Worm (Caenorhabditis elegans) whole organism, mixed stage, embryonic: ENCODE data around the gene T05D4.2.
A peak's percentile ranks its signal among the peaks of the same experiment; 100 is the strongest.

Experiments used
- M03D4.4 ChIP-seq: sonication (generic microtip); optimal IDR thresholded peaks from 2 replicates; lab custom pipeline; 2017; ENCODE audit warnings: mild to moderate bottlenecking, missing genetic modification characterization, missing compliant biosample characterization
- bed-3 ChIP-seq: fragments of 200-800 bp; sonication (Bioruptor generic); optimal IDR thresholded peaks from 3 replicates; lab custom pipeline; 2018; ENCODE audit warnings: mild to moderate bottlenecking, missing genetic modification characterization, moderate library complexity, missing compliant biosample characterization
- blmp-1 ChIP-seq: fragments of 150-350 bp; optimal IDR thresholded peaks from 2 replicates; lab custom pipeline; 2014; ENCODE audit warnings: missing biosample characterization, missing genetic modification characterization
- ceh-43 ChIP-seq: fragments of 200-800 bp; sonication (Bioruptor generic); optimal IDR thresholded peaks from 2 replicates; lab custom pipeline; 2018; ENCODE audit warnings: mild to moderate bottlenecking, missing genetic modification characterization, moderate library complexity, missing compliant biosample characterization
- ceh-83 ChIP-seq: fragments of 200-800 bp; sonication (Bioruptor generic); optimal IDR thresholded peaks from 2 replicates; lab custom pipeline; 2018; ENCODE audit warnings: mild to moderate bottlenecking, missing genetic modification characterization, missing compliant biosample characterization
- ces-1 ChIP-seq: fragments of 150-350 bp; optimal IDR thresholded peaks from 2 replicates; lab custom pipeline; 2014; ENCODE audit warnings: missing biosample characterization, missing genetic modification reagents, missing genetic modification characterization
- cnd-1 ChIP-seq: fragments of 200-800 bp; sonication (Bioruptor generic); optimal IDR thresholded peaks from 2 replicates; lab custom pipeline; 2018; ENCODE audit warnings: mild to moderate bottlenecking, missing genetic modification characterization, missing compliant biosample characterization
- drap-1 ChIP-seq: fragments of 200-800 bp; sonication (Bioruptor generic); optimal IDR thresholded peaks from 3 replicates; lab custom pipeline; 2018; ENCODE audit warnings: mild to moderate bottlenecking, missing genetic modification characterization, missing compliant biosample characterization
- elt-1 ChIP-seq: sonication (generic microtip); optimal IDR thresholded peaks from 2 replicates; lab custom pipeline; 2017; ENCODE audit warnings: missing genetic modification characterization, mild to moderate bottlenecking, missing compliant biosample characterization, antibody characterized with exemption, moderate library complexity, borderline replicate concordance; ENCODE audit not compliant: insufficient read depth
- elt-3 ChIP-seq: fragments of 150-350 bp; optimal IDR thresholded peaks from 2 replicates; lab custom pipeline; 2014; ENCODE audit warnings: missing biosample characterization, missing genetic modification characterization
- flh-1 ChIP-seq: fragments of 200-800 bp; sonication (Bioruptor generic); optimal IDR thresholded peaks from 2 replicates; lab custom pipeline; 2018; ENCODE audit warnings: mild to moderate bottlenecking, missing genetic modification characterization, moderate library complexity, missing compliant biosample characterization
- ham-2 ChIP-seq: fragments of 200-800 bp; sonication (Bioruptor generic); optimal IDR thresholded peaks from 2 replicates; lab custom pipeline; 2018; ENCODE audit warnings: mild to moderate bottlenecking, missing genetic modification characterization, missing compliant biosample characterization
- lin-13 ChIP-seq: fragments of 150-350 bp; optimal IDR thresholded peaks from 2 replicates; lab custom pipeline; 2014; ENCODE audit warnings: missing biosample characterization, missing genetic modification characterization
- lin-32 ChIP-seq: fragments of 200-800 bp; sonication (Bioruptor generic); optimal IDR thresholded peaks from 2 replicates; lab custom pipeline; 2018; ENCODE audit warnings: mild to moderate bottlenecking, missing genetic modification characterization, missing compliant biosample characterization
- lsy-2 ChIP-seq: fragments of 150-350 bp; optimal IDR thresholded peaks from 2 replicates; lab custom pipeline; 2014; ENCODE audit warnings: missing biosample characterization, missing genetic modification characterization
- mab-5 ChIP-seq: fragments of 150-350 bp; optimal IDR thresholded peaks from 2 replicates; lab custom pipeline; 2014; ENCODE audit warnings: missing biosample characterization, missing genetic modification characterization
- mep-1 ChIP-seq: fragments of 150-350 bp; optimal IDR thresholded peaks from 2 replicates; lab custom pipeline; 2017; ENCODE audit warnings: missing biosample characterization, missing genetic modification reagents, missing genetic modification characterization, inconsistent platforms
- mls-2 ChIP-seq: sonication (generic microtip); optimal IDR thresholded peaks from 2 replicates; lab custom pipeline; 2016; ENCODE audit warnings: mild to moderate bottlenecking, missing genetic modification characterization, moderate library complexity, missing compliant biosample characterization
- nhr-12 ChIP-seq: fragments of 150-350 bp; optimal IDR thresholded peaks from 2 replicates; lab custom pipeline; 2014; ENCODE audit warnings: missing biosample characterization, missing genetic modification characterization
- nhr-2 ChIP-seq: fragments of 150-350 bp; optimal IDR thresholded peaks from 2 replicates; lab custom pipeline; 2014; ENCODE audit warnings: missing biosample characterization, missing genetic modification characterization
- nhr-237 ChIP-seq: fragments of 150-350 bp; optimal IDR thresholded peaks from 2 replicates; lab custom pipeline; 2014; ENCODE audit warnings: missing biosample characterization, missing genetic modification characterization
- nhr-76 ChIP-seq: sonication (generic microtip); optimal IDR thresholded peaks from 2 replicates; lab custom pipeline; 2017; ENCODE audit warnings: missing biosample characterization, missing genetic modification characterization
- pha-4 ChIP-seq: fragments of 150-350 bp; optimal IDR thresholded peaks from 2 replicates; lab custom pipeline; 2018; ENCODE audit warnings: missing biosample characterization, missing genetic modification reagents, missing genetic modification characterization
- snpc-4 ChIP-seq: fragments of 150-350 bp; optimal IDR thresholded peaks from 2 replicates; lab custom pipeline; 2014; ENCODE audit warnings: missing biosample characterization, missing genetic modification characterization
- tbx-8 ChIP-seq: fragments of 200-800 bp; sonication (Bioruptor generic); optimal IDR thresholded peaks from 2 replicates; lab custom pipeline; 2018; ENCODE audit warnings: mild to moderate bottlenecking, missing genetic modification characterization, moderate library complexity, missing compliant biosample characterization
- unc-120 ChIP-seq: sonication (generic microtip); optimal IDR thresholded peaks from 2 replicates; lab custom pipeline; 2017; ENCODE audit warnings: missing genetic modification characterization, missing compliant biosample characterization; ENCODE audit not compliant: poor library complexity, severe bottlenecking
- unc-39 ChIP-seq: fragments of 150-350 bp; optimal IDR thresholded peaks from 2 replicates; lab custom pipeline; 2014; ENCODE audit warnings: missing biosample characterization, missing genetic modification characterization
- unc-62 ChIP-seq: fragments of 150-350 bp; optimal IDR thresholded peaks from 2 replicates; lab custom pipeline; 2014; ENCODE audit warnings: missing biosample characterization, missing genetic modification reagents, missing genetic modification characterization
- ztf-11 ChIP-seq: fragments of 150-350 bp; optimal IDR thresholded peaks from 2 replicates; lab custom pipeline; 2014; ENCODE audit warnings: missing biosample characterization, missing genetic modification characterization

The T05D4.2 gene

ce11 chrIII:13600254-13600653, 37.4 kb upstream of the T05D4.2 start:
- TF ChIP-seq elt-1 (tag; lab: Kevin White, UChicago): no peak
- no peak for TF ChIP-seq unc-120 (tag; lab: Kevin White, UChicago)
- TF ChIP-seq flh-1 (GFP tag; lab: Kevin White, UChicago): no peak
- no peak for TF ChIP-seq elt-3
- TF ChIP-seq blmp-1 (tag; lab: Kevin White, UChicago): no peak
- TF ChIP-seq unc-62 (GFP tag; lab: Kevin White, UChicago): no peak
- TF ChIP-seq cnd-1 (tag; lab: Kevin White, UChicago): no peak
- TF ChIP-seq drap-1 (GFP tag; lab: Kevin White, UChicago): no peak
- TF ChIP-seq bed-3 (GFP tag; lab: Kevin White, UChicago): no peak
- no peak for TF ChIP-seq M03D4.4 (tag; lab: Kevin White, UChicago)

- TF ChIP-seq mep-1: no peak
- peak; percentile 15 for TF ChIP-seq ceh-83 (GFP tag; lab: Kevin White, UChicago)
Measured at ce11 chrIII:13581727-13582126, 18.8 kb upstream of the T05D4.2 start.

ce11 chrIII:13580538-13580937, 17.7 kb upstream of the T05D4.2 start, which contains the start of gene T05D4.5:
T05D4.5 (plus strand) TSS chrIII:13580838.
- no peak for TF ChIP-seq ces-1 (GFP tag; lab: Kevin White, UChicago)
- no peak for TF ChIP-seq mls-2
- no peak for TF ChIP-seq lin-13
- no peak for TF ChIP-seq ztf-11 (tag; lab: Kevin White, UChicago)
- no peak for TF ChIP-seq tbx-8 (GFP tag; lab: Kevin White, UChicago)
- no peak for TF ChIP-seq unc-120 (tag; lab: Kevin White, UChicago)
- no peak for TF ChIP-seq lsy-2 (tag; lab: Kevin White, UChicago)
- TF ChIP-seq pha-4: no peak
- TF ChIP-seq unc-39 (tag; lab: Kevin White, UChicago): no peak
- no peak for TF ChIP-seq nhr-2 (tag; lab: Kevin White, UChicago)
- TF ChIP-seq nhr-237 (tag; lab: Kevin White, UChicago): no peak
- no peak for TF ChIP-seq mep-1
- TF ChIP-seq lin-32: no peak
- TF ChIP-seq blmp-1 (tag; lab: Kevin White, UChicago): no peak
- TF ChIP-seq cnd-1 (tag; lab: Kevin White, UChicago): no peak
- no peak for TF ChIP-seq snpc-4 (tag; lab: Kevin White, UChicago)
- no peak for TF ChIP-seq bed-3 (GFP tag; lab: Kevin White, UChicago)

ce11 chrIII:13580076-13580475, 17.2 kb upstream of the T05D4.2 start:
- TF ChIP-seq snpc-4 (tag; lab: Kevin White, UChicago) (no peak), mls-2 (no peak), ham-2 (GFP tag; lab: Kevin White, UChicago) (no peak), flh-1 (GFP tag; lab: Kevin White, UChicago) (no peak), blmp-1 (tag; lab: Kevin White, UChicago) (no peak), elt-3 (no peak)

ce11 chrIII:13575610-13576232, 12.8 kb upstream of the T05D4.2 start, which contains the start of gene osm-7:
osm-7 (plus strand) TSS chrIII:13576182.
- TF ChIP-seq unc-62 (GFP tag; lab: Kevin White, UChicago): no peak
- no peak for TF ChIP-seq M03D4.4 (tag; lab: Kevin White, UChicago)
- no peak for TF ChIP-seq nhr-76 (tag; lab: Kevin White, UChicago)
- TF ChIP-seq nhr-2 (tag; lab: Kevin White, UChicago): no peak
- no peak for TF ChIP-seq unc-39 (tag; lab: Kevin White, UChicago)
- TF ChIP-seq elt-3: no peak
- TF ChIP-seq ces-1 (GFP tag; lab: Kevin White, UChicago): no peak
- TF ChIP-seq nhr-12: no peak
- TF ChIP-seq lin-13: no peak
- no peak for TF ChIP-seq ceh-43 (GFP tag; lab: Kevin White, UChicago)
- TF ChIP-seq lin-32: no peak
- TF ChIP-seq bed-3 (GFP tag; lab: Kevin White, UChicago): no peak
- no peak for TF ChIP-seq snpc-4 (tag; lab: Kevin White, UChicago)

- TF ChIP-seq mab-5 (no peak), drap-1 (GFP tag; lab: Kevin White, UChicago) (no peak), elt-3 (no peak)
Measured at ce11 chrIII:13570347-13570746, 7.5 kb upstream of the T05D4.2 start, which contains the start of gene exc-12. exc-12 (minus strand) TSS chrIII:13570447.
